Worm (Caenorhabditis elegans) whole organism, L1 larva: ENCODE data around the gene gcy-27.

Experiments used
- F16B12.6 ChIP-seq: fragments of 150-350 bp; optimal IDR thresholded peaks from 2 replicates; lab custom pipeline; 2014; ENCODE audit warnings: missing biosample characterization, missing genetic modification characterization
- Y116A8C.19 ChIP-seq: sonication (generic microtip); optimal IDR thresholded peaks from 2 replicates; lab custom pipeline; 2016; ENCODE audit warnings: missing compliant biosample characterization, missing genetic modification characterization, borderline replicate concordance
- aha-1 ChIP-seq: fragments of 150-350 bp; optimal IDR thresholded peaks from 2 replicates; lab custom pipeline; 2014; ENCODE audit warnings: missing biosample characterization, missing genetic modification characterization
- blmp-1 ChIP-seq: fragments of 150-350 bp; optimal IDR thresholded peaks from 2 replicates; lab custom pipeline; 2014; ENCODE audit warnings: missing biosample characterization, missing genetic modification characterization
- ceh-8 ChIP-seq: fragments of 200-800 bp; sonication (Bioruptor generic); optimal IDR thresholded peaks from 2 replicates; lab custom pipeline; 2018; ENCODE audit warnings: mild to moderate bottlenecking, missing genetic modification characterization, moderate library complexity, missing compliant biosample characterization
- ceh-82 ChIP-seq, 3 experiments: fragments of 150-350 bp in 1 of 3; sonication (generic microtip) in 2 of 3; optimal IDR thresholded peaks; 2 replicates each; lab custom pipeline; 2014 to 2017; ENCODE audit warnings: missing biosample characterization in 3 of 3, missing genetic modification characterization in 3 of 3
- ces-1 ChIP-seq: fragments of 150-350 bp; optimal IDR thresholded peaks from 2 replicates; lab custom pipeline; 2014; ENCODE audit warnings: missing biosample characterization, missing genetic modification reagents, missing genetic modification characterization
- dsc-1 ChIP-seq: sonication (generic microtip); optimal IDR thresholded peaks from 2 replicates; lab custom pipeline; 2016; ENCODE audit warnings: mild to moderate bottlenecking, missing genetic modification characterization, missing compliant biosample characterization
- egl-13 ChIP-seq: sonication (generic microtip); optimal IDR thresholded peaks from 2 replicates; lab custom pipeline; 2016; ENCODE audit warnings: missing genotype, missing genetic modification reagents, missing genetic modification characterization, missing compliant biosample characterization
- fos-1 ChIP-seq: fragments of 150-350 bp; optimal IDR thresholded peaks from 2 replicates; lab custom pipeline; 2014; ENCODE audit warnings: missing biosample characterization, missing genetic modification characterization
- grh-1 ChIP-seq: fragments of 200-800 bp; sonication (Bioruptor generic); IDR thresholded peaks from 2 replicates; pipeline ENCODE4 v1.3.6; 2022; ENCODE audit warnings: missing genetic modification reagents, missing genetic modification characterization, missing compliant biosample characterization
- hlh-17 ChIP-seq: fragments of 200-800 bp; sonication (Bioruptor generic); optimal IDR thresholded peaks from 2 replicates; lab custom pipeline; 2018; ENCODE audit warnings: missing genetic modification characterization, mild to moderate bottlenecking, missing compliant biosample characterization, moderate library complexity, borderline replicate concordance
- lin-39 ChIP-seq: fragments of 150-350 bp; optimal IDR thresholded peaks from 2 replicates; lab custom pipeline; 2014; ENCODE audit warnings: missing biosample characterization, missing genetic modification reagents, missing genetic modification characterization
- lir-3 ChIP-seq: sonication (generic microtip); optimal IDR thresholded peaks from 2 replicates; lab custom pipeline; 2016; ENCODE audit warnings: mild to moderate bottlenecking, missing genetic modification characterization, moderate library complexity, missing compliant biosample characterization; ENCODE audit not compliant: poor library complexity
- lsy-2 ChIP-seq, 2 experiments: fragments of 150-350 bp; optimal IDR thresholded peaks; 2 replicates each; lab custom pipeline; 2014; ENCODE audit warnings: missing biosample characterization in 2 of 2, missing genetic modification characterization in 2 of 2
- mab-9 ChIP-seq: fragments of 200-800 bp; sonication (Bioruptor generic); IDR thresholded peaks from 2 replicates; pipeline ENCODE4 v1.3.6; 2022; ENCODE audit warnings: missing genetic modification reagents, missing genetic modification characterization, missing compliant biosample characterization
- mdl-1 ChIP-seq, 2 experiments: fragments of 150-350 bp; optimal IDR thresholded peaks; 2 replicates each; lab custom pipeline; 2014 to 2017; ENCODE audit warnings: missing biosample characterization in 2 of 2, missing genetic modification characterization in 2 of 2, inconsistent platforms in 1 of 2
- nhr-28 ChIP-seq: fragments of 150-350 bp; optimal IDR thresholded peaks from 2 replicates; lab custom pipeline; 2014; ENCODE audit warnings: missing biosample characterization, missing genetic modification characterization
- nhr-71 ChIP-seq: sonication (generic microtip); optimal IDR thresholded peaks from 2 replicates; lab custom pipeline; 2016; ENCODE audit warnings: mild to moderate bottlenecking, missing genetic modification characterization, moderate library complexity, missing compliant biosample characterization
- nhr-77 ChIP-seq: fragments of 150-350 bp; optimal IDR thresholded peaks from 2 replicates; lab custom pipeline; 2014; ENCODE audit warnings: missing biosample characterization, missing genetic modification characterization
- nhr-85 ChIP-seq: sonication (generic microtip); peaks from one replicate; lab custom pipeline; 2016; ENCODE audit warnings: missing genetic modification characterization, inconsistent platforms, missing compliant biosample characterization
- pax-3 ChIP-seq: fragments of 200-800 bp; sonication (Bioruptor generic); optimal IDR thresholded peaks from 2 replicates; lab custom pipeline; 2018; ENCODE audit warnings: mild to moderate bottlenecking, missing genetic modification characterization, moderate library complexity, missing compliant biosample characterization
- pqm-1 ChIP-seq: sonication (generic microtip); optimal IDR thresholded peaks from 3 replicates; lab custom pipeline; 2017; ENCODE audit warnings: missing biosample characterization, missing genetic modification characterization
- rnt-1 ChIP-seq: sonication (generic microtip); optimal IDR thresholded peaks from 2 replicates; lab custom pipeline; 2016; ENCODE audit warnings: mild to moderate bottlenecking, missing genetic modification characterization, moderate library complexity, missing compliant biosample characterization
- snu-23 ChIP-seq: sonication (generic microtip); optimal IDR thresholded peaks from 2 replicates; lab custom pipeline; 2016; ENCODE audit warnings: missing genetic modification characterization, missing compliant biosample characterization
- sup-37 ChIP-seq: fragments of 200-800 bp; sonication (Bioruptor generic); optimal IDR thresholded peaks from 2 replicates; lab custom pipeline; 2018; ENCODE audit warnings: mild to moderate bottlenecking, missing genetic modification characterization, missing compliant biosample characterization
- tbx-2 ChIP-seq: sonication (generic microtip); optimal IDR thresholded peaks from 2 replicates; lab custom pipeline; 2016; ENCODE audit warnings: missing genetic modification characterization, missing compliant biosample characterization
- unc-130 ChIP-seq: fragments of 150-350 bp; optimal IDR thresholded peaks from 2 replicates; lab custom pipeline; 2017; ENCODE audit warnings: missing biosample characterization, missing genetic modification characterization, inconsistent platforms
- unc-62 ChIP-seq: fragments of 150-350 bp; optimal IDR thresholded peaks from 2 replicates; lab custom pipeline; 2014; ENCODE audit warnings: missing biosample characterization, missing genetic modification reagents, missing genetic modification characterization
- unc-86 ChIP-seq: sonication (generic microtip); optimal IDR thresholded peaks from 2 replicates; lab custom pipeline; 2016; ENCODE audit warnings: missing genetic modification characterization, missing compliant biosample characterization
- vab-15 ChIP-seq: sonication (generic microtip); optimal IDR thresholded peaks from 2 replicates; lab custom pipeline; 2017; ENCODE audit warnings: missing genotype, mild to moderate bottlenecking, missing genetic modification characterization, missing compliant biosample characterization
- xbp-1 ChIP-seq: sonication (generic microtip); optimal IDR thresholded peaks from 2 replicates; lab custom pipeline; 2016; ENCODE audit warnings: missing genetic modification characterization, missing compliant biosample characterization
- zag-1 ChIP-seq: fragments of 150-350 bp; optimal IDR thresholded peaks from 2 replicates; lab custom pipeline; 2014; ENCODE audit warnings: missing biosample characterization, missing genetic modification characterization
- zip-4 ChIP-seq: fragments of 200-800 bp; sonication (Bioruptor generic); optimal IDR thresholded peaks from 2 replicates; lab custom pipeline; 2018; ENCODE audit warnings: mild to moderate bottlenecking, missing genetic modification characterization, moderate library complexity, missing compliant biosample characterization
- ztf-4 ChIP-seq: fragments of 150-350 bp; optimal IDR thresholded peaks from 2 replicates; lab custom pipeline; 2014; ENCODE audit warnings: missing biosample characterization, missing genetic modification characterization

Gene gcy-27

DNA sequence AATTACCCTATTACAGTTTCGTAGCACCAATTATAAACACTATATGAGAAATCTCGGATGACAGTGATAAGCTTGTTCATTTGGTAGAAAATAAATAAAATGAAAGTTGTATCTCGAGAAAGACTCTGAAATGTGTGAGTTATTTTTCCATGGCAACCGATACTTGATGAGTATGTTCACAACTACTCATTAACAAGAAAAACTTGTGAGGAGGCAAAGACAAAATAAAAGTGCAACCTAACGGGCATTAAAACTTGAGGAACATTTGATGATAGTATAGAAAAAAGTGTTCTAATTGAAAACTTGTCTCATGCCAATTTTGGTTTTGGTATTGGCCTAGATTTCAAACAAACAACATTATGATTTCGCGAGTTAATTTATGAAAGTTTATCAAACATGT lies at the start of gene gcy-27:
TSS of gene gcy-27 (minus strand) at position 101 of the 400 bp plus-strand sequence.
- TF ChIP-seq F16B12.6 (tag; lab: Kevin White, UChicago): no peak
- no peak for TF ChIP-seq egl-13 (tag; lab: Kevin White, UChicago)
- no peak for TF ChIP-seq pax-3 (tag; lab: Kevin White, UChicago)
- TF ChIP-seq nhr-71: no peak
- TF ChIP-seq vab-15: no peak
- TF ChIP-seq aha-1 (tag; lab: Kevin White, UChicago): no peak
- TF ChIP-seq ceh-82 (tag; optimal IDR thresholded peaks at IDR 0.05; lab: Kevin White, UChicago): no peak
- no peak for TF ChIP-seq zip-4 (GFP tag; lab: Kevin White, UChicago)
- TF ChIP-seq lsy-2 (tag; optimal IDR thresholded peaks at IDR 0.05; lab: Kevin White, UChicago): no peak
- TF ChIP-seq mab-9 (GFP tag; lab: Robert Waterston, UW): no peak
- TF ChIP-seq ztf-4: no peak
- no peak for TF ChIP-seq ces-1 (GFP tag; lab: Kevin White, UChicago)
- no peak for TF ChIP-seq zag-1 (tag; lab: Kevin White, UChicago)
- TF ChIP-seq nhr-28 (tag; lab: Kevin White, UChicago): no peak
- no peak for TF ChIP-seq tbx-2 (tag; lab: Kevin White, UChicago)
- TF ChIP-seq rnt-1 (tag; lab: Kevin White, UChicago): no peak
- no peak for TF ChIP-seq nhr-85 (tag; lab: Kevin White, UChicago)

DNA sequence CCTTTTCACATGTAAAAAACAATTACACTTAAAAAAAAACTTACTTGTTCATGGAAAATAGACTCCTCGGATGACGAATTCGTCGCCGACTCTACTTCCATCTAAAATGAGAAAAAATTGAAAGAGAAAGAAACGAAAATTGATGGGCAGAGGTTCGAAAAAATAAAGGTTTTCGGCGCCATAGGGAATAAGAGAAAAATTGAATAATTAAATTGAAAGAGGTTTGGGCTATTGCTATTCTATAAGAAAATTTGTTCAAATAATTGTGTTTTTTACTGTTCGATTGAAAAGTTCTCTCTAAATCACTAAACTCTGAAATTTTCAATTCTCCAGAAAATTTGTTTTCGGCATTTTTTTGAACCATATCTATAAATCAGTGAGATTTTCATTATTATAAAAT lies 46.8 kb upstream of the gcy-27 start, which contains the start of gene rabr-2:
TSS of gene rabr-2 (minus strand) at position 101 of the 400 bp plus-strand sequence.
- TF ChIP-seq aha-1 (tag; lab: Kevin White, UChicago): no peak
- TF ChIP-seq hlh-17: no peak
- TF ChIP-seq dsc-1 (tag; lab: Kevin White, UChicago): no peak
- no peak for TF ChIP-seq unc-86 (tag; lab: Kevin White, UChicago)
- TF ChIP-seq, all 84 proteins: peak for 0

DNA sequence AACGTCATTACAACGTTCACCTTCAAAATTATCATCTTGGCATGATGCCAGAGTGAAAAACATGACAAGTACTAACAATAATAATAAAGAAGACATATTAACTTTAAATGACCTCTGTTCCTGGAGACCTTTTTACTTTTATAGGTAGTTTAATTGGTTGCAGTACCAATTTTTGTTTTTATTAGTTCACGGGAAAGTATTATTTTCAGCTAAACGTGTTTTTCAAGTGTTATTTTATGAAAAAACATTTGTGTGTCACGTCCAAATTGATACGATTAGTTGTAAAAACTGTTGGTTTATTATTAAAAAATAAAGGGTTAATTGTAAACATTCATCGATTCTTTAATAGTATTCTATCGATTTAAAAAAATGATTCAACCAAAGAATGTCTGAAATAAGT lies 39.3 kb upstream of the gcy-27 start, which contains the start of gene grl-24:
TSS of gene grl-24 (minus strand) at position 101 of the 400 bp plus-strand sequence.
- no peak for TF ChIP-seq ceh-8 (GFP tag; lab: Kevin White, UChicago)
- TF ChIP-seq tbx-2 (tag; lab: Kevin White, UChicago): no peak
- no peak for TF ChIP-seq fos-1
- TF ChIP-seq ztf-4: no peak
- no peak for TF ChIP-seq unc-86 (tag; lab: Kevin White, UChicago)
- no peak for TF ChIP-seq lir-3
- no peak for TF ChIP-seq mdl-1 (tag; optimal IDR thresholded peaks at IDR 0.05; lab: Kevin White, UChicago)
- TF ChIP-seq snu-23: no peak
- TF ChIP-seq ces-1 (GFP tag; lab: Kevin White, UChicago): no peak
- TF ChIP-seq nhr-77 (tag; lab: Kevin White, UChicago): no peak
- TF ChIP-seq grh-1 (GFP tag; lab: Robert Waterston, UW): no peak

DNA sequence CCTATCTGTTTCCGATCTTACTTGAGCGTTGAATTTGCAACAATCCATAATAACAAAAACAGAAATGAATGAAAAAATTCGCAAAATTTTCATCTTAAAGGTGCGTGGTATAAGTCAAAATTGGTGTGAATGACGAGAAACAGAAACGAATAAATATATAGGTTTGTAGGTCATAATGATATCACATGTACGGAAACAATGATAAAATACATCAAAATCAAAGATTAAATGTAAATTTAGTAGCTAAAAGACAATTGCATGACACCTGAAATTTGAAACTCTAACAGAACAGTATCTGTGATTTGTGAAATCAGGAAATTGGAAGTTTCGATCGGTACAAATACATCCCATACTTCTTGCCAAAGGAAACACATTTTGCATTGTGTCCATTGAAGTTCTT lies 38.8 kb upstream of the gcy-27 start, which contains the start of gene F11E6.9:
TSS of gene F11E6.9 (minus strand) at position 101 of the 400 bp plus-strand sequence.
- TF ChIP-seq ceh-82 (tag; optimal IDR thresholded peaks at IDR 0.05; lab: Kevin White, UChicago) (no peak), unc-130 (tag; lab: Kevin White, UChicago) (no peak), sup-37 (no peak), xbp-1 (tag; lab: Kevin White, UChicago) (no peak), nhr-77 (tag; lab: Kevin White, UChicago) (no peak), unc-62 (GFP tag; lab: Kevin White, UChicago) (no peak), nhr-28 (tag; lab: Kevin White, UChicago) (no peak)

- TF ChIP-seq nhr-85 (tag; lab: Kevin White, UChicago): peak; percentile 69
- peak; percentile 58 for TF ChIP-seq blmp-1 (tag; lab: Kevin White, UChicago)
- TF ChIP-seq pqm-1 (tag; lab: Kevin White, UChicago): no peak
- TF ChIP-seq Y116A8C.19 (tag; lab: Kevin White, UChicago): no peak
- no peak for TF ChIP-seq lin-39 (tag; lab: Kevin White, UChicago)
Observed at ce11 chrIV:17474047-17474446, 37.6 kb upstream of the gcy-27 start.
